Worm (Caenorhabditis elegans) whole organism, late embryonic: ENCODE results near the gene ZK512.10.

Source experiments
- K09A11.1 ChIP-seq: sonication (generic microtip); optimal IDR thresholded peaks from 2 replicates; lab custom pipeline; 2017; ENCODE audit warnings: antibody characterized with exemption, mild to moderate bottlenecking, missing genetic modification characterization, missing compliant biosample characterization; ENCODE audit not compliant: insufficient read depth
- ceh-22 ChIP-seq: sonication (generic microtip); optimal IDR thresholded peaks from 2 replicates; lab custom pipeline; 2017; ENCODE audit warnings: missing biosample characterization, missing genetic modification characterization
- ceh-34 ChIP-seq: sonication (generic microtip); optimal IDR thresholded peaks from 2 replicates; lab custom pipeline; 2016; ENCODE audit warnings: mild to moderate bottlenecking, missing genetic modification characterization, missing compliant biosample characterization
- ceh-9 ChIP-seq: sonication (generic microtip); optimal IDR thresholded peaks from 2 replicates; lab custom pipeline; 2016; ENCODE audit warnings: mild to moderate bottlenecking, missing genetic modification characterization, inconsistent platforms, missing compliant biosample characterization
- dve-1 ChIP-seq: sonication (generic microtip); optimal IDR thresholded peaks from 2 replicates; lab custom pipeline; 2017; ENCODE audit warnings: antibody characterized with exemption, mild to moderate bottlenecking, missing genetic modification characterization, missing compliant biosample characterization
- elt-2 ChIP-seq: sonication (generic microtip); optimal IDR thresholded peaks from 2 replicates; lab custom pipeline; 2016; ENCODE audit warnings: missing genetic modification reagents, missing genetic modification characterization, missing compliant biosample characterization
- hlh-30 ChIP-seq: sonication (generic microtip); optimal IDR thresholded peaks from 2 replicates; lab custom pipeline; 2017; ENCODE audit warnings: antibody characterized with exemption, missing genetic modification characterization, missing compliant biosample characterization; ENCODE audit not compliant: insufficient read depth
- hlh-8 ChIP-seq: sonication (generic microtip); optimal IDR thresholded peaks from 2 replicates; lab custom pipeline; 2016; ENCODE audit warnings: missing genotype, missing genetic modification characterization, missing compliant biosample characterization
- madf-2 ChIP-seq: sonication (generic microtip); optimal IDR thresholded peaks from 2 replicates; lab custom pipeline; 2017; ENCODE audit warnings: missing genetic modification characterization, missing compliant biosample characterization
- nhr-11 ChIP-seq: fragments of 150-350 bp; optimal IDR thresholded peaks from 2 replicates; lab custom pipeline; 2014; ENCODE audit warnings: missing biosample characterization, missing genetic modification characterization
- pha-4 ChIP-seq: fragments of 150-350 bp; optimal IDR thresholded peaks from 2 replicates; lab custom pipeline; 2018; ENCODE audit warnings: missing biosample characterization, missing genetic modification reagents, missing genetic modification characterization
- ref-2 ChIP-seq: sonication (generic microtip); optimal IDR thresholded peaks from 2 replicates; lab custom pipeline; 2016; ENCODE audit warnings: missing genetic modification characterization, missing compliant biosample characterization
- zip-5 ChIP-seq: sonication (generic microtip); optimal IDR thresholded peaks from 2 replicates; lab custom pipeline; 2016; ENCODE audit warnings: missing genetic modification characterization, missing compliant biosample characterization

DNA sequence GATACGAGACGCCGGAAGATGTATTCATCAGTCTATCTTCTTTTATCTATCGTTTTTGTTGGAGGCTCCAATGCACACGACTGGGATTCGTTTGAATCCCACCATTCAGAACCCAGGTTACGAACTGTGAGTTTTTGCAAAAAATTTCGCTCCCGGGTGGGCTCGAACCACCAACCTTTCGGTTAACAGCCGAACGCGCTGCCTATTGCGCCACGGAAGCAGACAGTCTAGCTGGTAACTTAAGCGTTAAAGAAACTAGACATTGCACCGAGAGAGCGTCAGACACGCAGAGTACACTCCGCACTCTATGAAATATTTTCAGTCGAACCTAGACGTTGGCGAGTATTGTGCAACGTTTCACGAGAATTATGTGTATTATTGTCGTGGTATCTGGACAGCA lies 26.6 kb upstream of the ZK512.10 start:
- TF ChIP-seq ceh-34 (tag; lab: Kevin White, UChicago) (no peak), K09A11.1 (tag; lab: Kevin White, UChicago) (peak; percentile 72), ceh-22 (tag; lab: Kevin White, UChicago) (no peak), ref-2 (tag; lab: Kevin White, UChicago) (no peak), zip-5 (tag; lab: Kevin White, UChicago) (no peak), pha-4 (tag; lab: Kevin White, UChicago) (no peak), nhr-11 (tag; lab: Kevin White, UChicago) (no peak), elt-2 (tag; lab: Kevin White, UChicago) (no peak), dve-1 (tag; lab: Kevin White, UChicago) (peak; percentile 19), hlh-30 (tag; lab: Kevin White, UChicago) (no peak), ceh-9 (tag; lab: Kevin White, UChicago) (no peak), madf-2 (tag; lab: Kevin White, UChicago) (peak; percentile 49), hlh-8 (tag; lab: Kevin White, UChicago) (no peak)
